Worm (Caenorhabditis elegans): Measurements from ENCODE around the gene srh-31.

The srh-31 gene

ce11 chrV:17696753-17697152 lies 10.4 kb upstream of the srh-31 start, which contains the start of gene spp-29:
TSS of gene spp-29 (minus strand) at chrV:17696853.
- TF ChIP-seq lin-32 (GFP tag; optimal IDR thresholded peaks at IDR 0.05) (no peak), unc-62 (GFP tag; optimal IDR thresholded peaks at IDR 0.05) (no peak), ham-2 (GFP tag; optimal IDR thresholded peaks at IDR 0.05) (no peak), nhr-76 (tag; optimal IDR thresholded peaks at IDR 0.05) (no peak), mls-2 (tag; optimal IDR thresholded peaks at IDR 0.05) (no peak), zip-8 (tag; optimal IDR thresholded peaks at IDR 0.05) (no peak), unc-120 (tag; optimal IDR thresholded peaks at IDR 0.05; ENCODE audit: poor library complexity, severe bottlenecking) (no peak), drap-1 (GFP tag; optimal IDR thresholded peaks at IDR 0.05) (no peak), nhr-28 (tag; optimal IDR thresholded peaks at IDR 0.05) (no peak), elt-1 (tag; optimal IDR thresholded peaks at IDR 0.05; ENCODE audit: borderline replicate concordance, insufficient read depth) (no peak), blmp-1 (tag; optimal IDR thresholded peaks at IDR 0.05) (no peak)

- TF ChIP-seq drap-1 (GFP tag; optimal IDR thresholded peaks at IDR 0.05), result no peak
- TF ChIP-seq ceh-83 (GFP tag; optimal IDR thresholded peaks at IDR 0.05), result no peak
- no peak for TF ChIP-seq unc-62 (GFP tag; optimal IDR thresholded peaks at IDR 0.05)
- TF ChIP-seq sptf-1 (tag; optimal IDR thresholded peaks at IDR 0.05), result no peak
- no peak for TF ChIP-seq nhr-12 (tag; optimal IDR thresholded peaks at IDR 0.05)
- no peak for TF ChIP-seq M03D4.4 (tag; optimal IDR thresholded peaks at IDR 0.05)
- no peak for TF ChIP-seq nhr-28 (tag; optimal IDR thresholded peaks at IDR 0.05)
- TF ChIP-seq nhr-237 (tag; optimal IDR thresholded peaks at IDR 0.05), result no peak
- TF ChIP-seq mep-1 (tag; optimal IDR thresholded peaks at IDR 0.05), result no peak
- no peak for TF ChIP-seq mls-2 (tag; optimal IDR thresholded peaks at IDR 0.05)
- TF ChIP-seq nhr-76 (tag; optimal IDR thresholded peaks at IDR 0.05), result no peak
- no peak for TF ChIP-seq ceh-43 (GFP tag; optimal IDR thresholded peaks at IDR 0.05)
Observed at ce11 chrV:17699097-17699496, 8.0 kb upstream of the srh-31 start, which contains the start of gene Y26G10.4. TSS of gene Y26G10.4 (minus strand) at chrV:17699197.

DNA sequence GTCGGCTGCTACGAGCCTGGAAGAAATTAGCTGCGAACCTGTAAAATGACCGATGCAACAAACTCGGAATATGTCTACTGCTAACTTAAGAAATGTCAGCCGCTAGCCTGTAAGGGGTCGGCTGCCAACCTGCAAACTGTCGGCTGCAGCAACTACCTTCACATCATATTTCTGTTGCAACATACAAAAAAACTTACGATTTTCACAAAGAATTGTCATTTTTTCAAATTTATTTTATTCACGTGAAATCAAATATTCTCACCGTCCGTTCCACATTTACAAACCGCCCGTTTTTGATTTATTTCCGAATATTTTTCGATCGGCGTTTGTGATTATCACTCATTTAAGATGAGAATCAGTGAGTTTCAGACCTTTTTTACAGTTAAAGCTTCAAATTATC lies 7.5 kb upstream of the srh-31 start, which contains the start of gene Y26G10.6:
Gene Y26G10.6 (plus strand): TSS at position 301 of the 400 bp plus-strand sequence.
- no peak for TF ChIP-seq pha-4 (tag; optimal IDR thresholded peaks at IDR 0.05)
- no peak for TF ChIP-seq nhr-12 (tag; optimal IDR thresholded peaks at IDR 0.05)
- TF ChIP-seq blmp-1 (tag; optimal IDR thresholded peaks at IDR 0.05), result no peak

DNA sequence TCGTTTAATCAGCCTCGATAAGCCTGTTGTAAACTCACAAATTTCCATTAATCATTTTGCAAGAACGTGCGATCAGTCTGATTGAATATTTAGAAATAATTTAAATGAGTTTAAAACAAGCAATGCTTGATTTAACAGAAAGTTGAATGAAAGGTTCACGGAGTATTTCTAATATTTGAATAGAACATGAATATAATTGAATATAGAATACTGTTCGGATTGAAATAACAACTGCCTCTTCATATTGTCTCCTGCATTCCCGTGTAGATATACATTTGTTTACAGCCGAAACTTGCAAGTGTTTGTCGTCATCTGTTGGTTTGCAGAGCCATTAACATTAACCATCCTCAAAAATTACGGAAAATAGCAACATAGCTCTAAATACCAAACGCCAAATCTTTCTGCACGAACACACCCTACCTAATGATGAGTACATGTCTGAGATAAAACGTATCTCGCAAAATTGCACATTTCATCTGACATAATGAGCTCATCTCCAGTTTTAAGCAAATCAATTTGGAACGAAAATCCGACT lies 6.3 kb upstream of the srh-31 start, which contains the start of the genes Y26G10.5 and srh-32:
Gene Y26G10.5 (minus strand): TSS at position 101 of the 535 bp plus-strand sequence.
Gene srh-32 (plus strand): TSS at position 485 of the 535 bp plus-strand sequence.
- TF ChIP-seq lsy-2 (tag; optimal IDR thresholded peaks at IDR 0.05) (no peak), unc-120 (tag; optimal IDR thresholded peaks at IDR 0.05; ENCODE audit: poor library complexity, severe bottlenecking) (no peak), snpc-4 (tag; optimal IDR thresholded peaks at IDR 0.05) (no peak), lin-32 (GFP tag; optimal IDR thresholded peaks at IDR 0.05) (no peak), mab-5 (tag; optimal IDR thresholded peaks at IDR 0.05) (no peak), unc-62 (GFP tag; optimal IDR thresholded peaks at IDR 0.05) (no peak), nhr-28 (tag; optimal IDR thresholded peaks at IDR 0.05) (no peak), nhr-237 (tag; optimal IDR thresholded peaks at IDR 0.05) (no peak), zip-8 (tag; optimal IDR thresholded peaks at IDR 0.05) (no peak), ceh-43 (GFP tag; optimal IDR thresholded peaks at IDR 0.05) (no peak), hlh-1 (tag; optimal IDR thresholded peaks at IDR 0.05) (no peak), ceh-83 (GFP tag; optimal IDR thresholded peaks at IDR 0.05) (no peak), drap-1 (GFP tag; optimal IDR thresholded peaks at IDR 0.05) (no peak), lin-13 (tag; optimal IDR thresholded peaks at IDR 0.05) (no peak)

- TF ChIP-seq ceh-43 (GFP tag; optimal IDR thresholded peaks at IDR 0.05), result no peak
- no peak for TF ChIP-seq mab-5 (tag; optimal IDR thresholded peaks at IDR 0.05)
- no peak for TF ChIP-seq ceh-39 (tag; optimal IDR thresholded peaks at IDR 0.05)
- no peak for TF ChIP-seq elt-1 (tag; optimal IDR thresholded peaks at IDR 0.05; ENCODE audit: borderline replicate concordance, insufficient read depth)
- TF ChIP-seq nhr-28 (tag; optimal IDR thresholded peaks at IDR 0.05), result no peak
- TF ChIP-seq elt-3 (tag; optimal IDR thresholded peaks at IDR 0.05), result no peak
- TF ChIP-seq blmp-1 (tag; optimal IDR thresholded peaks at IDR 0.05), result no peak
- no peak for TF ChIP-seq mls-2 (tag; optimal IDR thresholded peaks at IDR 0.05)
- no peak for TF ChIP-seq tbx-8 (GFP tag; optimal IDR thresholded peaks at IDR 0.05)
- TF ChIP-seq zip-8 (tag; optimal IDR thresholded peaks at IDR 0.05), result no peak
- no peak for TF ChIP-seq hlh-1 (tag; optimal IDR thresholded peaks at IDR 0.05)
- no peak for TF ChIP-seq ztf-11 (tag; optimal IDR thresholded peaks at IDR 0.05)
- TF ChIP-seq M03D4.4 (tag; optimal IDR thresholded peaks at IDR 0.05), result no peak
- TF ChIP-seq bed-3 (GFP tag; optimal IDR thresholded peaks at IDR 0.05), result no peak
- no peak for TF ChIP-seq unc-62 (GFP tag; optimal IDR thresholded peaks at IDR 0.05)
- no peak for TF ChIP-seq snpc-4 (tag; optimal IDR thresholded peaks at IDR 0.05)
- TF ChIP-seq flh-1 (GFP tag; optimal IDR thresholded peaks at IDR 0.05), result no peak
Observed at ce11 chrV:17705814-17706213, 1.3 kb upstream of the srh-31 start, which contains the start of gene W06D12.6. TSS of gene W06D12.6 (plus strand) at chrV:17706114.
